Fruit fly (Drosophila melanogaster) whole organism, embryonic: ENCODE data around the gene CG33966.
A peak's percentile ranks its signal among the peaks of the same experiment; 100 is the strongest.

Source experiments
- Awh ChIP-seq: fragments of 200-800 bp; sonication (Bioruptor generic); IDR thresholded peaks from 2 replicates; pipeline ENCODE4, ENCODE4 v1.3.6; 2022; ENCODE audit warnings: missing biosample characterization, missing genetic modification characterization
- Bteb2 ChIP-seq: fragments of 200-800 bp; sonication (Bioruptor generic); optimal IDR thresholded peaks from 2 replicates; lab custom pipeline; 2016; ENCODE audit warnings: missing biosample characterization, missing genetic modification characterization
- CG11695 ChIP-seq: fragments of 200-800 bp; sonication (Bioruptor generic); IDR thresholded peaks from 3 replicates; pipeline ENCODE4 v1.3.6; 2022; ENCODE audit warnings: missing biosample characterization, missing genetic modification characterization
- CG12219 ChIP-seq: fragments of 200-800 bp; sonication (Bioruptor generic); optimal IDR thresholded peaks from 3 replicates; lab custom pipeline; 2018; ENCODE audit warnings: missing biosample characterization, mild to moderate bottlenecking, missing genetic modification characterization
- CG14667 ChIP-seq: fragments of 200-800 bp; sonication (Bioruptor generic); IDR thresholded peaks from 2 replicates; pipeline ENCODE4 v1.3.6; 2022; ENCODE audit warnings: missing biosample characterization, missing genetic modification characterization
- CG15601 ChIP-seq: fragments of 200-800 bp; sonication (Bioruptor generic); optimal IDR thresholded peaks from 3 replicates; lab custom pipeline; 2019; ENCODE audit warnings: missing biosample characterization, mild to moderate bottlenecking, missing genetic modification characterization, moderate library complexity
- CG17385 ChIP-seq: fragments of 200-800 bp; sonication (Bioruptor generic); optimal IDR thresholded peaks from 3 replicates; lab custom pipeline; 2018; ENCODE audit warnings: missing biosample characterization, mild to moderate bottlenecking, missing genetic modification characterization
- CG2129 ChIP-seq: fragments of 200-800 bp; sonication (Bioruptor generic); IDR thresholded peaks from 2 replicates; pipeline ENCODE4 v1.3.6; 2022; ENCODE audit warnings: missing biosample characterization, missing genetic modification characterization; ENCODE audit not compliant: partially characterized antibody
- CG31388 ChIP-seq: fragments of 200-800 bp; sonication (Bioruptor generic); optimal IDR thresholded peaks from 2 replicates; lab custom pipeline; 2016; ENCODE audit warnings: missing biosample characterization, missing genetic modification characterization
- CG42726 ChIP-seq: fragments of 200-800 bp; sonication (Bioruptor generic); IDR thresholded peaks from 2 replicates; pipeline ENCODE4 v1.3.6; 2022; ENCODE audit warnings: missing biosample characterization, missing genetic modification characterization; ENCODE audit not compliant: partially characterized antibody
- CG6791 ChIP-seq: fragments of 200-800 bp; sonication (Bioruptor generic); IDR thresholded peaks from 3 replicates; pipeline ENCODE4 v1.3.6; 2022; ENCODE audit warnings: missing biosample characterization, missing genetic modification characterization; ENCODE audit not compliant: partially characterized antibody
- CG7839 ChIP-seq: fragments of 200-800 bp; sonication (Bioruptor generic); optimal IDR thresholded peaks from 3 replicates; lab custom pipeline; 2018; ENCODE audit warnings: missing biosample characterization, mild to moderate bottlenecking, missing genetic modification characterization, moderate library complexity
- CG8765 ChIP-seq: fragments of 200-800 bp; sonication (Bioruptor generic); IDR thresholded peaks from 2 replicates; pipeline ENCODE4 v1.3.6; 2022; ENCODE audit warnings: missing biosample characterization, missing genetic modification characterization
- CG9727 ChIP-seq: fragments of 200-800 bp; sonication (Bioruptor generic); optimal IDR thresholded peaks from 3 replicates; lab custom pipeline; 2017; ENCODE audit warnings: missing biosample characterization, mild to moderate bottlenecking, missing genetic modification characterization
- CG9817 ChIP-seq: fragments of 200-800 bp; sonication (Bioruptor generic); optimal IDR thresholded peaks from 2 replicates; lab custom pipeline; 2018; ENCODE audit warnings: missing biosample characterization, mild to moderate bottlenecking, missing genetic modification characterization, moderate library complexity
- CHES-1-like ChIP-seq: fragments of 200-800 bp; sonication (Bioruptor generic); optimal IDR thresholded peaks from 2 replicates; lab custom pipeline; 2016; ENCODE audit warnings: missing biosample characterization, missing genetic modification characterization
- CkIIα-i1 ChIP-seq: fragments of 200-800 bp; sonication (Bioruptor generic); IDR thresholded peaks from 2 replicates; pipeline ENCODE4 v1.3.6; 2022; ENCODE audit warnings: missing biosample characterization, missing genetic modification characterization
- CoRest ChIP-seq: fragments of 200-800 bp; sonication (Bioruptor generic); optimal IDR thresholded peaks from 3 replicates; lab custom pipeline; 2018; ENCODE audit warnings: missing biosample characterization, mild to moderate bottlenecking, missing genetic modification characterization, moderate library complexity
- CrebB ChIP-seq: fragments of 200-800 bp; sonication (Bioruptor generic); optimal IDR thresholded peaks from 3 replicates; lab custom pipeline; 2018; ENCODE audit warnings: missing biosample characterization, mild to moderate bottlenecking, missing genetic modification characterization
- Dbx ChIP-seq: fragments of 200-800 bp; sonication (Bioruptor generic); IDR thresholded peaks from 3 replicates; pipeline ENCODE4 v1.3.6; 2022; ENCODE audit warnings: missing biosample characterization, missing genetic modification characterization
- Ets65A ChIP-seq: fragments of 200-800 bp; sonication (Bioruptor generic); peaks from one replicate; lab custom pipeline; 2016; ENCODE audit warnings: missing biosample characterization, missing genetic modification characterization
- Fer2 ChIP-seq: fragments of 200-800 bp; sonication (Bioruptor generic); optimal IDR thresholded peaks from 2 replicates; lab custom pipeline; 2018; ENCODE audit warnings: missing biosample characterization, mild to moderate bottlenecking, missing genetic modification characterization, moderate library complexity
- Fer3 ChIP-seq: fragments of 200-800 bp; sonication (Bioruptor generic); optimal IDR thresholded peaks from 2 replicates; lab custom pipeline; 2018; ENCODE audit warnings: missing biosample characterization, mild to moderate bottlenecking, missing genetic modification characterization, moderate library complexity
- GATAe ChIP-seq: fragments of 200-800 bp; sonication (Bioruptor generic); conservative IDR thresholded peaks from 2 replicates; pipeline ENCODE4 v1.3.6; 2022; ENCODE audit warnings: missing biosample characterization, missing genetic modification characterization
- Gsc ChIP-seq: fragments of 200-800 bp; sonication (Bioruptor generic); IDR thresholded peaks from 2 replicates; pipeline ENCODE4 v1.3.6; 2022; ENCODE audit warnings: missing biosample characterization, missing genetic modification characterization
- HmgD ChIP-seq: fragments of 200-800 bp; sonication (Bioruptor generic); optimal IDR thresholded peaks from 3 replicates; lab custom pipeline; 2016; ENCODE audit warnings: missing biosample characterization, missing genetic modification characterization
- Lim3 ChIP-seq: fragments of 200-800 bp; sonication (Bioruptor generic); IDR thresholded peaks from 2 replicates; pipeline ENCODE4 v1.3.6; 2022; ENCODE audit warnings: missing biosample characterization, missing genetic modification characterization
- MBD-R2 ChIP-seq: fragments of 200-800 bp; sonication (Bioruptor generic); IDR thresholded peaks from 2 replicates; pipeline ENCODE4 v1.3.6; 2022; ENCODE audit warnings: missing biosample characterization, missing genetic modification characterization
- MESR4 ChIP-seq: fragments of 200-800 bp; sonication (Bioruptor generic); optimal IDR thresholded peaks from 2 replicates; lab custom pipeline; 2018; ENCODE audit warnings: missing biosample characterization, mild to moderate bottlenecking, missing genetic modification characterization, moderate library complexity
- Med ChIP-seq: fragments of 200-800 bp; sonication (Bioruptor generic); peaks from one replicate; lab custom pipeline; 2016; ENCODE audit warnings: missing biosample characterization, missing genetic modification characterization, mild to moderate bottlenecking, inconsistent platforms, moderate library complexity
- Mes4 ChIP-seq: fragments of 200-800 bp; sonication (Bioruptor generic); optimal IDR thresholded peaks from 2 replicates; lab custom pipeline; 2016; ENCODE audit warnings: missing biosample characterization, missing genetic modification characterization
- Ravus ChIP-seq: fragments of 200-800 bp; sonication (Bioruptor generic); IDR thresholded peaks from 2 replicates; pipeline ENCODE4 v1.3.6; 2022; ENCODE audit warnings: missing biosample characterization, missing genetic modification characterization
- Sox102F ChIP-seq: fragments of 200-800 bp; sonication (Bioruptor generic); optimal IDR thresholded peaks from 2 replicates; lab custom pipeline; 2018; ENCODE audit warnings: missing biosample characterization, mild to moderate bottlenecking, missing genetic modification characterization, moderate library complexity
- Trl ChIP-seq, 3 experiments: fragments of >200 bp in 2 of 3; fragments of 200-800 bp in 1 of 3; sonication (Bioruptor generic) in 1 of 3; optimal IDR thresholded peaks; 2 replicates in 1 of 3; 3 replicates in 2 of 3; lab custom pipeline; 2016 to 2017; ENCODE audit warnings: missing biosample characterization in 1 of 3, missing genetic modification characterization in 1 of 3
- chif ChIP-seq, 2 experiments: fragments of 200-800 bp; sonication (Bioruptor generic); optimal IDR thresholded peaks; 3 replicates each; lab custom pipeline; 2016; ENCODE audit warnings: missing biosample characterization in 2 of 2, missing genetic modification characterization in 2 of 2
- ftz-f1 ChIP-seq: fragments of 200-800 bp; sonication (Bioruptor generic); optimal IDR thresholded peaks from 2 replicates; lab custom pipeline; 2016; ENCODE audit warnings: missing biosample characterization, missing genetic modification characterization
- gsb-n ChIP-seq: fragments of 200-800 bp; sonication (Bioruptor generic); optimal IDR thresholded peaks from 3 replicates; lab custom pipeline; 2018; ENCODE audit warnings: missing biosample characterization, mild to moderate bottlenecking, missing genetic modification characterization
- h ChIP-seq: fragments of >200 bp; optimal IDR thresholded peaks from 2 replicates; lab custom pipeline; 2017
- hth ChIP-seq: fragments of >200 bp; optimal IDR thresholded peaks from 2 replicates; lab custom pipeline; 2017; ENCODE audit warnings: inconsistent platforms
- insv ChIP-seq, 2 experiments: fragments of 200-800 bp; sonication (Bioruptor generic); optimal IDR thresholded peaks; 3 replicates each; lab custom pipeline; 2016 to 2018; ENCODE audit warnings: missing biosample characterization in 2 of 2, missing genetic modification characterization in 2 of 2
- kni ChIP-seq: fragments of 200-800 bp; sonication (Bioruptor generic); optimal IDR thresholded peaks from 3 replicates; lab custom pipeline; 2017; ENCODE audit warnings: mild to moderate bottlenecking, missing biosample characterization, missing genetic modification reagents, missing genetic modification characterization
- nerfin-1 ChIP-seq: fragments of 200-800 bp; sonication (Bioruptor generic); optimal IDR thresholded peaks from 3 replicates; lab custom pipeline; 2019; ENCODE audit warnings: missing biosample characterization, mild to moderate bottlenecking, missing genetic modification characterization, moderate library complexity
- pita ChIP-seq: fragments of 200-800 bp; sonication (Bioruptor generic); optimal IDR thresholded peaks from 2 replicates; lab custom pipeline; 2017; ENCODE audit warnings: missing biosample characterization, mild to moderate bottlenecking, missing genetic modification characterization
- pum ChIP-seq: fragments of 200-800 bp; sonication (Bioruptor generic); optimal IDR thresholded peaks from 2 replicates; lab custom pipeline; 2016; ENCODE audit warnings: missing biosample characterization, missing genetic modification characterization
- slou ChIP-seq: fragments of 200-800 bp; sonication (Bioruptor generic); optimal IDR thresholded peaks from 3 replicates; lab custom pipeline; 2016; ENCODE audit warnings: missing biosample characterization, missing genetic modification characterization
- sob ChIP-seq: fragments of 200-800 bp; sonication (Bioruptor generic); IDR thresholded peaks from 2 replicates; pipeline ENCODE4 v1.3.6; 2022; ENCODE audit warnings: missing biosample characterization, missing genetic modification characterization
- ssp ChIP-seq: fragments of 200-800 bp; sonication (Bioruptor generic); IDR thresholded peaks from 2 replicates; pipeline ENCODE4 v1.3.6; 2022; ENCODE audit warnings: missing biosample characterization, missing genetic modification characterization
- vnd ChIP-seq: fragments of 200-800 bp; sonication (Bioruptor generic); IDR thresholded peaks from 3 replicates; pipeline ENCODE4 v1.3.6; 2022; ENCODE audit warnings: missing biosample characterization, missing genetic modification characterization; ENCODE audit not compliant: partially characterized antibody
- zen2 ChIP-seq: fragments of 200-800 bp; sonication (Bioruptor generic); IDR thresholded peaks from 3 replicates; pipeline ENCODE4 v1.3.6; 2022; ENCODE audit warnings: missing biosample characterization, missing genetic modification characterization; ENCODE audit not compliant: partially characterized antibody
- zfh2 ChIP-seq: fragments of 200-800 bp; sonication (Bioruptor generic); optimal IDR thresholded peaks from 2 replicates; lab custom pipeline; 2016; ENCODE audit warnings: missing biosample characterization, missing genetic modification characterization

The CG33966 gene

dm6 chr3L:1206682-1207421 lies 27.1 kb upstream of the CG33966 start, which contains the start of gene LysB (continued):
- TF ChIP-seq Med (peak; percentile 82), Sox102F (GFP tag; lab: Kevin White, UChicago) (no peak), CG2129 (GFP tag; lab: Robert Waterston, UW) (no peak), vnd (GFP tag; lab: Robert Waterston, UW) (no peak), CG31388 (GFP tag; lab: Kevin White, UChicago) (no peak), h (no peak), Lim3 (GFP tag; lab: Robert Waterston, UW) (no peak), CG14667 (GFP tag; lab: Robert Waterston, UW) (no peak), CG11695 (GFP tag; lab: Robert Waterston, UW) (no peak), slou (no peak), CkIIα-i1 (GFP tag; lab: Robert Waterston, UW) (no peak), HmgD (peak; percentile 79), CG42726 (GFP tag; lab: Robert Waterston, UW) (no peak), Dbx (GFP tag; lab: Robert Waterston, UW) (no peak), Bteb2 (GFP tag; lab: Kevin White, UChicago) (no peak), GATAe (GFP tag; lab: Robert Waterston, UW) (no peak), Ets65A (GFP tag; lab: Kevin White, UChicago) (no peak), Mes4 (GFP tag; lab: Kevin White, UChicago) (no peak), CG9817 (tag; lab: Kevin White, UChicago) (no peak), ftz-f1 (GFP tag; lab: Kevin White, UChicago) (peak; percentile 33), CG15601 (tag; lab: Kevin White, UChicago) (peak; percentile 66), Ravus (GFP tag; lab: Robert Waterston, UW) (no peak), CHES-1-like (GFP tag; lab: Kevin White, UChicago) (no peak), Gsc (no peak), gsb-n (tag; lab: Kevin White, UChicago) (no peak), MBD-R2 (GFP tag; lab: Robert Waterston, UW) (peak; percentile 27; the same call in 1 of the 2 replicates), pum (GFP tag; lab: Kevin White, UChicago) (no peak), MESR4 (no peak), insv (GFP tag; optimal IDR thresholded peaks at IDR 0.05; lab: Kevin White, UChicago) (no peak), Fer2 (tag; lab: Kevin White, UChicago) (no peak), Awh (GFP tag; lab: Robert Waterston, UW) (no peak), CoRest (tag; lab: Kevin White, UChicago) (peak; percentile 21), CG9727 (no peak), CG17385 (GFP tag; lab: Kevin White, UChicago) (no peak), Trl (optimal IDR thresholded peaks at IDR 0.05; lab: Kevin White, UChicago) (no peak), Trl (GFP tag; optimal IDR thresholded peaks at IDR 0.05; lab: Kevin White, UChicago) (no peak), zen2 (GFP tag; lab: Robert Waterston, UW) (no peak), chif (GFP tag; optimal IDR thresholded peaks at IDR 0.05; lab: Kevin White, UChicago) (peak in 1 of 2 experiments; percentile 14), pita (GFP tag; lab: Kevin White, UChicago) (no peak), zfh2 (GFP tag; lab: Kevin White, UChicago) (no peak), kni (no peak), CG12219 (GFP tag; lab: Kevin White, UChicago) (no peak), hth (no peak), sob (GFP tag; lab: Robert Waterston, UW) (no peak), Fer3 (tag; lab: Kevin White, UChicago) (no peak), nerfin-1 (tag; lab: Kevin White, UChicago) (no peak), CrebB (no peak), ssp (no peak), CG8765 (GFP tag; lab: Robert Waterston, UW) (no peak), CG7839 (tag; lab: Kevin White, UChicago) (no peak), CG6791 (GFP tag; lab: Robert Waterston, UW) (0 out of 3 replicates have a peak, but pooled peaks have one; percentile 18)
